Fruit fly (Drosophila melanogaster) whole organism, embryonic: ENCODE data around the gene Bili.
A peak's percentile ranks its signal among the peaks of the same experiment; 100 is the strongest.
"Not testable (repeated sequence)": the region's sequence is repeated elsewhere in the genome, so short reads cannot be mapped to it uniquely, and the experiment has no call there.

ENCODE experiments used
- BEAF-32 ChIP-seq: fragments of 200-800 bp; sonication (Bioruptor generic); optimal IDR thresholded peaks from 3 replicates; lab custom pipeline; 2017; ENCODE audit warnings: missing biosample characterization, missing genetic modification characterization, mild to moderate bottlenecking, moderate library complexity, missing genetic modification reagents
- CG10209 ChIP-seq: fragments of 200-800 bp; sonication (Bioruptor generic); optimal IDR thresholded peaks from 3 replicates; lab custom pipeline; 2017; ENCODE audit warnings: missing biosample characterization, mild to moderate bottlenecking, missing genetic modification characterization, missing genetic modification reagents
- CG10267 ChIP-seq: fragments of 200-800 bp; sonication (Bioruptor generic); optimal IDR thresholded peaks from 2 replicates; lab custom pipeline; 2018; ENCODE audit warnings: missing biosample characterization, mild to moderate bottlenecking, missing genetic modification characterization, moderate library complexity
- CG10654 ChIP-seq: fragments of 200-800 bp; sonication (Bioruptor generic); optimal IDR thresholded peaks from 2 replicates; lab custom pipeline; 2016; ENCODE audit warnings: missing biosample characterization, missing genetic modification characterization
- CG12104 ChIP-seq: fragments of 200-800 bp; sonication (Bioruptor generic); optimal IDR thresholded peaks from 3 replicates; lab custom pipeline; 2016; ENCODE audit warnings: missing biosample characterization, missing genetic modification characterization
- CG13296 ChIP-seq: fragments of 200-800 bp; sonication (Bioruptor generic); optimal IDR thresholded peaks from 3 replicates; lab custom pipeline; 2018; ENCODE audit warnings: missing biosample characterization, mild to moderate bottlenecking, missing genetic modification characterization
- CG13624 ChIP-seq: fragments of 200-800 bp; sonication (Bioruptor generic); optimal IDR thresholded peaks from 2 replicates; lab custom pipeline; 2016; ENCODE audit warnings: missing biosample characterization, missing genetic modification characterization
- CG14441 ChIP-seq: fragments of 200-800 bp; sonication (Bioruptor generic); IDR thresholded peaks from 2 replicates; pipeline ENCODE4 v1.3.6; 2022; ENCODE audit warnings: missing biosample characterization, missing genetic modification characterization
- CG1603 ChIP-seq: fragments of 200-800 bp; sonication (Bioruptor generic); optimal IDR thresholded peaks from 2 replicates; lab custom pipeline; 2019; ENCODE audit warnings: missing biosample characterization, mild to moderate bottlenecking, missing genetic modification characterization, moderate library complexity
- CG17829 ChIP-seq: fragments of 200-800 bp; optimal IDR thresholded peaks from 2 replicates; lab custom pipeline; 2019; ENCODE audit warnings: missing biosample characterization, mild to moderate bottlenecking, missing genetic modification characterization, moderate library complexity
- CG2889 ChIP-seq: fragments of 200-800 bp; sonication (Bioruptor generic); IDR thresholded peaks from 3 replicates; pipeline ENCODE4 v1.3.6; 2022; ENCODE audit warnings: missing biosample characterization, missing genetic modification characterization
- CG32767 ChIP-seq: fragments of 200-800 bp; sonication (Bioruptor generic); IDR thresholded peaks from 2 replicates; pipeline ENCODE4 v1.3.6; 2022; ENCODE audit warnings: missing biosample characterization, missing genetic modification characterization
- CG3726 ChIP-seq: fragments of 200-800 bp; sonication (Bioruptor generic); IDR thresholded peaks from 3 replicates; pipeline ENCODE4, ENCODE4 v1.3.6; 2022; ENCODE audit warnings: missing biosample characterization, missing genetic modification characterization
- CG6175 ChIP-seq: fragments of 200-800 bp; sonication (Bioruptor generic); IDR thresholded peaks from 3 replicates; pipeline ENCODE4 v1.3.6; 2022; ENCODE audit warnings: missing biosample characterization, missing genetic modification characterization
- CG6765 ChIP-seq: fragments of 200-800 bp; sonication (Bioruptor generic); optimal IDR thresholded peaks from 3 replicates; lab custom pipeline; 2017; ENCODE audit warnings: missing biosample characterization, mild to moderate bottlenecking, missing genetic modification characterization
- CG7963 ChIP-seq: fragments of 200-800 bp; sonication (Bioruptor generic); IDR thresholded peaks from 3 replicates; pipeline ENCODE4 v1.3.6; 2022; ENCODE audit warnings: missing biosample characterization, missing genetic modification characterization; ENCODE audit not compliant: partially characterized antibody
- CG7987 ChIP-seq: fragments of 200-800 bp; sonication (Bioruptor generic); optimal IDR thresholded peaks from 2 replicates; lab custom pipeline; 2018; ENCODE audit warnings: missing biosample characterization, mild to moderate bottlenecking, missing genetic modification characterization, moderate library complexity
- D ChIP-seq, 2 experiments: fragments of 200-800 bp in 1 of 2; fragments of >200 bp in 1 of 2; sonication (Bioruptor generic) in 1 of 2; optimal IDR thresholded peaks; 2 replicates in 1 of 2; 3 replicates in 1 of 2; lab custom pipeline; 2017; ENCODE audit warnings: mild to moderate bottlenecking in 1 of 2, missing biosample characterization in 1 of 2, missing genetic modification characterization in 1 of 2, missing genetic modification reagents in 1 of 2
- Dbx ChIP-seq: fragments of 200-800 bp; sonication (Bioruptor generic); IDR thresholded peaks from 3 replicates; pipeline ENCODE4 v1.3.6; 2022; ENCODE audit warnings: missing biosample characterization, missing genetic modification characterization
- E2f1 ChIP-seq: fragments of 200-800 bp; sonication (Bioruptor generic); IDR thresholded peaks from 2 replicates; pipeline ENCODE4 v1.3.6; 2022; ENCODE audit warnings: missing biosample characterization, missing genetic modification characterization
- H15 ChIP-seq: fragments of 200-800 bp; sonication (Bioruptor generic); IDR thresholded peaks from 3 replicates; pipeline ENCODE4 v1.3.6; 2022; ENCODE audit warnings: missing biosample characterization, missing genetic modification characterization
- HLH3B ChIP-seq: fragments of 200-800 bp; sonication (Bioruptor generic); IDR thresholded peaks from 2 replicates; pipeline ENCODE4 v1.3.6; 2022; ENCODE audit warnings: missing biosample characterization, missing genetic modification characterization
- Nf-YC ChIP-seq: fragments of 200-800 bp; optimal IDR thresholded peaks from 3 replicates; lab custom pipeline; 2019; ENCODE audit warnings: missing biosample characterization, mild to moderate bottlenecking, missing genetic modification characterization, moderate library complexity
- Scr ChIP-seq: fragments of 200-800 bp; sonication (Bioruptor generic); IDR thresholded peaks from 2 replicates; pipeline ENCODE4 v1.3.6; 2022; ENCODE audit warnings: missing biosample characterization, missing genetic modification characterization; ENCODE audit not compliant: partially characterized antibody
- ac ChIP-seq: fragments of 200-800 bp; sonication (Bioruptor generic); optimal IDR thresholded peaks from 3 replicates; lab custom pipeline; 2017; ENCODE audit warnings: missing biosample characterization, mild to moderate bottlenecking, missing genetic modification characterization
- amos ChIP-seq: fragments of 200-800 bp; sonication (Bioruptor generic); IDR thresholded peaks from 2 replicates; pipeline ENCODE4 v1.3.6; 2022; ENCODE audit warnings: missing biosample characterization, missing genetic modification characterization; ENCODE audit not compliant: partially characterized antibody
- bcd ChIP-seq: fragments of 200-800 bp; sonication (Bioruptor generic); optimal IDR thresholded peaks from 2 replicates; lab custom pipeline; 2017; ENCODE audit warnings: missing biosample characterization, mild to moderate bottlenecking, missing genetic modification characterization
- bsh ChIP-seq, 2 experiments: fragments of 200-800 bp; sonication (Bioruptor generic); optimal IDR thresholded peaks; 2 replicates each; lab custom pipeline; 2017 to 2018; ENCODE audit warnings: mild to moderate bottlenecking in 2 of 2, missing biosample characterization in 2 of 2, missing genetic modification characterization in 2 of 2, moderate library complexity in 1 of 2
- caup ChIP-seq: fragments of 200-800 bp; sonication (Bioruptor generic); optimal IDR thresholded peaks from 3 replicates; lab custom pipeline; 2017; ENCODE audit warnings: missing biosample characterization, mild to moderate bottlenecking, missing genetic modification characterization, moderate library complexity; ENCODE audit not compliant: severe bottlenecking
- chm ChIP-seq: fragments of 200-800 bp; sonication (Bioruptor generic); IDR thresholded peaks from 2 replicates; pipeline ENCODE4 v1.3.6; 2022; ENCODE audit warnings: missing biosample characterization, missing genetic modification characterization
- dati ChIP-seq: fragments of 200-800 bp; sonication (Bioruptor generic); IDR thresholded peaks from 2 replicates; pipeline ENCODE4 v1.3.6; 2022; ENCODE audit warnings: missing biosample characterization, missing genetic modification characterization
- fd3F ChIP-seq: fragments of 200-800 bp; sonication (Bioruptor generic); optimal IDR thresholded peaks from 2 replicates; lab custom pipeline; 2018; ENCODE audit warnings: missing biosample characterization, mild to moderate bottlenecking, missing genetic modification characterization, moderate library complexity
- gce ChIP-seq: fragments of 200-800 bp; sonication (Bioruptor generic); IDR thresholded peaks from 3 replicates; pipeline ENCODE4 v1.3.6; 2022; ENCODE audit warnings: missing biosample characterization, missing genetic modification characterization
- gem ChIP-seq: fragments of 200-800 bp; sonication (Bioruptor generic); optimal IDR thresholded peaks from 2 replicates; lab custom pipeline; 2019; ENCODE audit warnings: missing biosample characterization, mild to moderate bottlenecking, missing genetic modification characterization, moderate library complexity
- gsb-n ChIP-seq: fragments of 200-800 bp; sonication (Bioruptor generic); optimal IDR thresholded peaks from 3 replicates; lab custom pipeline; 2018; ENCODE audit warnings: missing biosample characterization, mild to moderate bottlenecking, missing genetic modification characterization
- hbn ChIP-seq: fragments of 200-800 bp; sonication (Bioruptor generic); IDR thresholded peaks from 2 replicates; pipeline ENCODE4 v1.3.6; 2022; ENCODE audit warnings: missing biosample characterization, missing genetic modification characterization; ENCODE audit not compliant: partially characterized antibody
- inv ChIP-seq: fragments of 200-800 bp; sonication (Bioruptor generic); IDR thresholded peaks from 2 replicates; pipeline ENCODE4 v1.3.6; 2022; ENCODE audit warnings: missing biosample characterization, missing genetic modification characterization; ENCODE audit not compliant: partially characterized antibody
- luna ChIP-seq: fragments of 200-800 bp; sonication (Bioruptor generic); optimal IDR thresholded peaks from 2 replicates; lab custom pipeline; 2016; ENCODE audit warnings: missing biosample characterization, missing genetic modification characterization
- nmo ChIP-seq: fragments of 200-800 bp; sonication (Bioruptor generic); optimal IDR thresholded peaks from 2 replicates; lab custom pipeline; 2018; ENCODE audit warnings: missing biosample characterization, mild to moderate bottlenecking, missing genetic modification characterization, moderate library complexity
- onecut ChIP-seq: fragments of 200-800 bp; sonication (Bioruptor generic); IDR thresholded peaks from 2 replicates; pipeline ENCODE4 v1.3.6; 2022; ENCODE audit warnings: missing biosample characterization, missing genetic modification characterization
- pan ChIP-seq, 4 experiments: fragments of >200 bp in 3 of 4; fragments of 200-800 bp in 1 of 4; sonication (Bioruptor generic) in 1 of 4; optimal IDR thresholded peaks in 3 of 4; IDR thresholded peaks in 1 of 4; 2 replicates each; pipeline versions ENCODE4 v1.3.6 to Lab custom; 2017 to 2022; ENCODE audit warnings: missing biosample characterization in 2 of 4, missing genetic modification characterization in 2 of 4, mixed read lengths in 1 of 4
- sim ChIP-seq: fragments of 200-800 bp; sonication (Bioruptor generic); IDR thresholded peaks from 2 replicates; pipeline ENCODE4 v1.3.6; 2022; ENCODE audit warnings: missing biosample characterization, missing genetic modification characterization
- sob ChIP-seq: fragments of 200-800 bp; sonication (Bioruptor generic); IDR thresholded peaks from 2 replicates; pipeline ENCODE4 v1.3.6; 2022; ENCODE audit warnings: missing biosample characterization, missing genetic modification characterization
- ttk ChIP-seq: fragments of 200-800 bp; sonication (Bioruptor generic); IDR thresholded peaks from 2 replicates; pipeline ENCODE4 v2.1.2; 2022; ENCODE audit warnings: missing biosample characterization, missing genetic modification characterization
- unc-4 ChIP-seq: fragments of 200-800 bp; sonication (Bioruptor generic); IDR thresholded peaks from 2 replicates; pipeline ENCODE4 v1.3.6; 2022; ENCODE audit warnings: missing biosample characterization, missing genetic modification characterization; ENCODE audit not compliant: partially characterized antibody
- unpg ChIP-seq: fragments of 200-800 bp; sonication (Bioruptor generic); optimal IDR thresholded peaks from 3 replicates; lab custom pipeline; 2018; ENCODE audit warnings: missing biosample characterization, mild to moderate bottlenecking, missing genetic modification characterization, moderate library complexity
- zen ChIP-seq: fragments of 200-800 bp; sonication (Bioruptor generic); optimal IDR thresholded peaks from 3 replicates; lab custom pipeline; 2018; ENCODE audit warnings: missing biosample characterization, mild to moderate bottlenecking, missing genetic modification characterization, moderate library complexity

Bili gene

DNA sequence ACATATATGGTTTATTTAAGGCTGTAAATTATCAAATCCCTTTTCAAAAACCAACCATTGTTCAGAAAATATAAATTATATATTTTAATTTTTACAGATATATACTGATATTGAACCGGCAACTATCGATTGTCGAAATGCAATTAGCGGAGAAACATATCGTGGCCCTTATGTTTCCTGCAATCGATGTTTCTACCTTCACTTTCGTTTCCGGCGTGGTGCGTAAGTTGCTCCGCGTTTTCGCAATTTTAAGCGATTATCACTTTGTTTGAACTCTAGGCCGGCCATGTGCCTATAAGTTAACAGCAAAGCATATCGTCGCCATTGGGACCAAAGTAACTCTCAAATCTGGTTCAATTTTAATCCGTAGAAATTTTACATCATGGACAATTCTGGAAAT is 7.8 kb upstream of the Bili start, which contains the start of gene vig2 (continued):
- TF ChIP-seq unpg (GFP tag; lab: Kevin White, UChicago) = peak; percentile 12
- peak; percentile 57 for TF ChIP-seq fd3F (GFP tag; lab: Kevin White, UChicago)
- TF ChIP-seq ttk (GFP tag; lab: Robert Waterston, UW) = peak; percentile 77; the same call in 1 of the 2 replicates
- TF ChIP-seq CG13296 = peak; percentile 56
- peak in 1 of 2 experiments; percentile 25 for TF ChIP-seq bsh (GFP tag; optimal IDR thresholded peaks at IDR 0.05; lab: Kevin White, UChicago)
- peak; percentile 3 for TF ChIP-seq Nf-YC (tag; lab: Kevin White, UChicago)
- TF ChIP-seq gsb-n (tag; lab: Kevin White, UChicago) = peak; percentile 6
- peak; percentile 87 for TF ChIP-seq inv (GFP tag; lab: Robert Waterston, UW)
- TF ChIP-seq Scr (GFP tag; lab: Robert Waterston, UW) = peak; percentile 90
- TF ChIP-seq CG3726 (GFP tag; lab: Robert Waterston, UW) = 0 out of 3 replicates have a peak, but pooled peaks have one; percentile 63
- peak; percentile 63; the same call in 2 of the 3 replicates for TF ChIP-seq CG2889 (GFP tag; lab: Robert Waterston, UW)
- peak; percentile 84 for TF ChIP-seq sob (GFP tag; lab: Robert Waterston, UW)
- TF ChIP-seq chm = peak; percentile 93
- not testable (repeated sequence) for TF ChIP-seq D, pan (optimal IDR thresholded peaks at IDR 0.05; lab: Kevin White, UChicago)
- TF ChIP-seq D (GFP tag; optimal IDR thresholded peaks at IDR 0.05; lab: Kevin White, UChicago) = peak; percentile 2
- peak; percentile 3 for TF ChIP-seq CG17829 (tag; lab: Kevin White, UChicago)
- peak; percentile 13 for TF ChIP-seq gem (tag; lab: Kevin White, UChicago)
- TF ChIP-seq nmo (GFP tag; lab: Kevin White, UChicago) = peak; percentile 55
- peak; percentile 84 for TF ChIP-seq onecut
- TF ChIP-seq CG12104 (GFP tag; lab: Kevin White, UChicago) = peak; percentile 54
- TF ChIP-seq amos (GFP tag; lab: Robert Waterston, UW) = peak; percentile 94
- TF ChIP-seq E2f1 (GFP tag; lab: Robert Waterston, UW) = peak; percentile 67
- peak; percentile 70 for TF ChIP-seq HLH3B
- TF ChIP-seq luna = peak; percentile 5
- peak; percentile 18 for TF ChIP-seq CG13624 (GFP tag; lab: Kevin White, UChicago)
- peak; percentile 72 for TF ChIP-seq bcd (GFP tag; lab: Kevin White, UChicago)
- peak; percentile 75; the same call in 2 of the 3 replicates for TF ChIP-seq gce (GFP tag; lab: Robert Waterston, UW)
- peak; percentile 71 for TF ChIP-seq BEAF-32
- peak; percentile 28 for TF ChIP-seq CG10654
- peak; percentile 32 for TF ChIP-seq CG1603 (tag; lab: Kevin White, UChicago)
- peak; percentile 57 for TF ChIP-seq hbn (GFP tag; lab: Robert Waterston, UW)
- peak; percentile 73 for TF ChIP-seq caup (GFP tag; lab: Kevin White, UChicago)
- TF ChIP-seq sim = peak; percentile 54; the same call in 1 of the 2 replicates
- 0 out of 2 replicates have a peak, but pooled peaks have one; percentile 62 for TF ChIP-seq dati (GFP tag; lab: Robert Waterston, UW)
- peak; percentile 75 for TF ChIP-seq unc-4
- peak in 1 of 2 experiments; percentile 80 for TF ChIP-seq pan (GFP tag; optimal IDR thresholded peaks at IDR 0.05 in 1 of 2, IDR thresholded peaks at IDR 0.05 in 1 of 2)
- peak; percentile 57 for TF ChIP-seq CG6765 (GFP tag; lab: Kevin White, UChicago)
- TF ChIP-seq CG10209 (GFP tag; lab: Kevin White, UChicago) = peak; percentile 59
- peak; percentile 91 for TF ChIP-seq CG7963
- TF ChIP-seq CG7987 = peak; percentile 61
- 0 out of 2 replicates have a peak, but pooled peaks have one; percentile 42 for TF ChIP-seq CG32767 (GFP tag; lab: Robert Waterston, UW)
- TF ChIP-seq Dbx (GFP tag; lab: Robert Waterston, UW) = peak; percentile 85
- peak; percentile 79 for TF ChIP-seq H15
- peak; percentile 2 for TF ChIP-seq ac
- peak; percentile 78 for TF ChIP-seq zen (tag; lab: Kevin White, UChicago)
- peak; percentile 0 for TF ChIP-seq CG10267 (tag; lab: Kevin White, UChicago)
- TF ChIP-seq CG14441 = peak; percentile 66
- TF ChIP-seq CG6175 = peak; percentile 71; the same call in 1 of the 3 replicates
